Worm (Caenorhabditis elegans) whole organism, L4 larva: Measurements from ENCODE around the gene T12E12.6.

Experiments
- nhr-28 ChIP-seq: fragments of 150-350 bp; optimal IDR thresholded peaks from 2 replicates; lab custom pipeline; 2014; ENCODE audit warnings: missing biosample characterization, missing genetic modification characterization
- nhr-41 ChIP-seq: fragments of 200-800 bp; sonication (Bioruptor generic); IDR thresholded peaks from 2 replicates; pipeline ENCODE4 v1.3.6; 2022; ENCODE audit warnings: missing genetic modification reagents, missing genetic modification characterization, missing compliant biosample characterization

- TF ChIP-seq nhr-41 (GFP tag; lab: Robert Waterston, UW) (no peak), nhr-28 (tag; lab: Kevin White, UChicago) (no peak)
Measured at ce11 chrIV:5530980-5531379, 43.0 kb downstream of the T12E12.6 start.
